Worm (Caenorhabditis elegans): ENCODE data around the gene prdx-2.
A peak's percentile ranks its signal among the peaks of the same experiment; 100 is the strongest.

prdx-2 gene

DNA sequence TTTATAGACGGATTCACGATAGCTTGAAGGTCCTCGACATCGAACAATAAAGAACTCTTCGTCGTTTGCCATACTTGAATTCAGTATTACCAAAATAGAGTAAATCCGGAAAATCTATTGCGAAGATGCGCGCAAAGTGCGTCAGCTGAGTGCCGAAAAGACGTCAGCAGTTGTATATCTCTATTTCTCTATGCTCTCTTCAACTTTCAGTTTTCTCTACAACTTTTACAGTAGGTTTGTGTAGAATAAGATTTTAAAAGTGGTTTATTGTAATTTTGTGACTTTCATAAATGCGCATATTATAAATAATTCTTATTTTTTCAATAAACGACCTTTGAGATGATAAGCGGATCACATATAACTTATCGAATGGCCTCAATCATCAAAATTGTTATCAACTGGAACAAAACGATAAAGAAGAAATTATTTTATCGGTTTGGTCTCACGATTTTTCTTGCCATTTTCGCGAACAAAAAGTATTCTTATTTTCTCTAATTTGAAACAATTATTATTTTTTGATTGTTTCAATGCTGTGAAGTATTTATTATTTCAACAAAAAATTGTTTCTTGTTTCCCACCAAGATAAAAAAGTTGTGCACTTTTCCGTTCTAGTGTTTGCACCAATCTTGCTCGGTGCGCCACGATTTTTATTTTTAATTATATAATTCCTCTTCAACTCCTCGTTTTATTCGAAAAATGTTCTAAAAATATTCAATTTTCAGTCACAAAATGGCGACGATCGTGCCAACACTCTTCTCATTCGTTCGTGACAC, 4.5 kb upstream of the prdx-2 start, which contains the start of the genes agt-2 and F09E5.3 (continued):
- TF ChIP-seq hlh-11 (tag; optimal IDR thresholded peaks at IDR 0.05) (peak; percentile 83), dmd-6 (GFP tag; IDR thresholded peaks at IDR 0.05) (peak; percentile 83), F49E8.2 (tag; optimal IDR thresholded peaks at IDR 0.05; ENCODE audit: borderline replicate concordance) (no peak), sdz-12 (GFP tag; optimal IDR thresholded peaks at IDR 0.05) (no peak), ZK337.2 (GFP tag; IDR thresholded peaks at IDR 0.05) (no peak), madf-9 (GFP tag; conservative IDR thresholded peaks at IDR 0.05) (0 out of 2 replicates have a peak, but pooled peaks have one; percentile 17), lsy-2 (tag; optimal IDR thresholded peaks at IDR 0.05) (peak; percentile 68 to 96), vab-7 (GFP tag; IDR thresholded peaks at IDR 0.05) (no peak), snpc-4 (tag; optimal IDR thresholded peaks at IDR 0.05) (no peak), egl-43 (GFP tag; IDR thresholded peaks at IDR 0.05) (no peak), ceh-44 (GFP tag; IDR thresholded peaks at IDR 0.05) (no peak), lim-7 (GFP tag; IDR thresholded peaks at IDR 0.05) (no peak), dmd-8 (GFP tag; IDR thresholded peaks at IDR 0.05) (no peak), jun-1 (tag; optimal IDR thresholded peaks at IDR 0.05) (no peak), arid-1 (GFP tag; conservative IDR thresholded peaks at IDR 0.05) (peak; percentile 54; the same call in 1 of the 2 replicates), nhr-42 (GFP tag; IDR thresholded peaks at IDR 0.05) (0 out of 2 replicates have a peak, but pooled peaks have one; percentile 17), lin-38 (GFP tag; IDR thresholded peaks at IDR 0.05) (peak; percentile 86), ctbp-1 (GFP tag; IDR thresholded peaks at IDR 0.05) (peak; percentile 80; the same call in 1 of the 2 replicates), ztf-11 (tag; optimal IDR thresholded peaks at IDR 0.05) (no peak), Y48G9A.11 (GFP tag; IDR thresholded peaks at IDR 0.05) (no peak), nhr-102 (tag; optimal IDR thresholded peaks at IDR 0.05) (peak; percentile 79), nhr-76 (tag; optimal IDR thresholded peaks at IDR 0.05) (no peak), dpl-1 (GFP tag; optimal IDR thresholded peaks at IDR 0.05) (peak; percentile 87), zip-2 (tag; optimal IDR thresholded peaks at IDR 0.05) (peak; percentile 48), tra-1 (GFP tag; IDR thresholded peaks at IDR 0.05) (peak; percentile 47), F26F4.8 (GFP tag; conservative IDR thresholded peaks at IDR 0.05) (no peak), fos-1 (tag; optimal IDR thresholded peaks at IDR 0.05) (no peak), tag-97 (GFP tag; IDR thresholded peaks at IDR 0.05) (no peak), ceh-82 (tag; optimal IDR thresholded peaks at IDR 0.05) (no peak), ztf-7 (tag; optimal IDR thresholded peaks at IDR 0.05) (peak; percentile 47), nhr-41 (GFP tag; IDR thresholded peaks at IDR 0.05) (no peak), nhr-111 (GFP tag; optimal IDR thresholded peaks at IDR 0.05) (no peak), pqm-1 (tag; optimal IDR thresholded peaks at IDR 0.05) (peak; percentile 74), spr-1 (tag; optimal IDR thresholded peaks at IDR 0.05) (peak; percentile 80), R02D3.7 (tag; optimal IDR thresholded peaks at IDR 0.05) (no peak), daf-16 (GFP tag; optimal IDR thresholded peaks at IDR 0.05) (peak in 1 of 2 experiments; percentile 19), daf-16 (tag; optimal IDR thresholded peaks at IDR 0.05) (peak; percentile 19), lin-13 (GFP tag; optimal IDR thresholded peaks at IDR 0.05) (peak; percentile 84), mxl-2 (GFP tag; conservative IDR thresholded peaks at IDR 0.05) (no peak), ZK546.5 (tag; optimal IDR thresholded peaks at IDR 0.05) (no peak), ces-1 (GFP tag; optimal IDR thresholded peaks at IDR 0.05) (peak; percentile 32), daf-19 (GFP tag; conservative IDR thresholded peaks at IDR 0.05) (peak; percentile 79; the same call in 1 of the 2 replicates), ama-1 (optimal IDR thresholded peaks at IDR 0.05) (no peak), lin-39 (tag; optimal IDR thresholded peaks at IDR 0.05) (no peak), nhr-6 (tag; optimal IDR thresholded peaks at IDR 0.05) (peak; percentile 58), nhr-77 (tag; optimal IDR thresholded peaks at IDR 0.05) (peak; percentile 82), F37D6.2 (tag; optimal IDR thresholded peaks at IDR 0.05) (peak; percentile 83), mes-2 (tag; optimal IDR thresholded peaks at IDR 0.05; ENCODE audit: poor library complexity, severe bottlenecking) (peak; percentile 93), aha-1 (tag) (peak; percentile 86), lin-1 (GFP tag; IDR thresholded peaks at IDR 0.05) (no peak), F10B5.3 (tag; optimal IDR thresholded peaks at IDR 0.05) (peak; percentile 65)

All from whole organism, L4 larva.